Fruit fly (Drosophila melanogaster): ENCODE measurements around the gene alt.

Gene alt

DNA sequence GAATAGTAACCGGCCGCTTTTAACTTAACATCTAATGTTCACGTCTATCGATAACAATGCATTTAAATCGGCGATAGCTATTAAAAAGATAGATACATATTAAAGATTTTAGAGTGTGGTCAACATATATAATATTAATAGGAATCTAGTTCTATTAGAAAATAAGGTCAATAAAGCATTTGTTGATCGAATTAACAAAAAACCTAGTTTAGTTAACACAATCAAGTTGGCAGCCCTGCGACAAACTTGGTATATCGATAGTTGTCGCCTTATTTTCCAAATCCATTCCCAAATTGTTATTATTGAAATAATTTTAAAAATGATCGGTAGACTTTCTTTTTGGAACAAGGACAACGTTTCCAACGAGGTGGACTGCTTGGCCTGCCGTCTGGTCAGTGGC lies 2.5 kb upstream of the alt start, which contains the start of the genes CG31251 and CG31360 (continued):
- no peak for TF ChIP-seq ftz-f1 (GFP tag; optimal IDR thresholded peaks at IDR 0.05)
- no peak for TF ChIP-seq bowl (GFP tag; IDR thresholded peaks at IDR 0.05)
- TF ChIP-seq sqz (GFP tag; optimal IDR thresholded peaks at IDR 0.05) = no peak
- TF ChIP-seq psq (GFP tag; optimal IDR thresholded peaks at IDR 0.05) = no peak
- TF ChIP-seq slou (GFP tag; optimal IDR thresholded peaks at IDR 0.05) = no peak
- no peak for TF ChIP-seq CG17186 (GFP tag; optimal IDR thresholded peaks at IDR 0.05)
- peak; percentile 41 for TF ChIP-seq phol (tag; optimal IDR thresholded peaks at IDR 0.05)
- no peak for TF ChIP-seq Sox100B (GFP tag; optimal IDR thresholded peaks at IDR 0.05)
- no peak for TF ChIP-seq CG10543 (GFP tag; optimal IDR thresholded peaks at IDR 0.05)
- TF ChIP-seq gem (tag; optimal IDR thresholded peaks at IDR 0.05) = no peak
- no peak for TF ChIP-seq ato (GFP tag; IDR thresholded peaks at IDR 0.05; ENCODE audit: partially characterized antibody)
- peak; percentile 15 for TF ChIP-seq CG8290 (GFP tag; optimal IDR thresholded peaks at IDR 0.05)
- TF ChIP-seq CG8290 (tag; optimal IDR thresholded peaks at IDR 0.05) = no peak
- TF ChIP-seq Taf1 (GFP tag; IDR thresholded peaks at IDR 0.05) = no peak
- TF ChIP-seq Atf3 (GFP tag; optimal IDR thresholded peaks at IDR 0.05) = no peak
- no peak for TF ChIP-seq onecut (GFP tag; IDR thresholded peaks at IDR 0.05)
- no peak for TF ChIP-seq CHES-1-like (GFP tag; optimal IDR thresholded peaks at IDR 0.05)
- no peak for TF ChIP-seq dimm (GFP tag; IDR thresholded peaks at IDR 0.05)
- no peak for TF ChIP-seq D19A (tag; optimal IDR thresholded peaks at IDR 0.05)
- 0 out of 4 replicates have a peak, but pooled peaks have one; percentile 61 for TF ChIP-seq chinmo (GFP tag; IDR thresholded peaks at IDR 0.05; ENCODE audit: partially characterized antibody)
- TF ChIP-seq CG1529 (GFP tag; optimal IDR thresholded peaks at IDR 0.05) = no peak
- no peak for TF ChIP-seq Asciz (GFP tag; optimal IDR thresholded peaks at IDR 0.05)
- TF ChIP-seq CG4424 (GFP tag; optimal IDR thresholded peaks at IDR 0.05) = no peak
- no peak for TF ChIP-seq CG18599 (GFP tag; optimal IDR thresholded peaks at IDR 0.05)
- TF ChIP-seq CG10147 (GFP tag; optimal IDR thresholded peaks at IDR 0.05) = no peak
- no peak for TF ChIP-seq NC2β (GFP tag; optimal IDR thresholded peaks at IDR 0.05)
- no peak for TF ChIP-seq usp (GFP tag; optimal IDR thresholded peaks at IDR 0.05)
- TF ChIP-seq gsb-n (tag; optimal IDR thresholded peaks at IDR 0.05) = no peak
- TF ChIP-seq row (GFP tag; IDR thresholded peaks at IDR 0.05) = peak; percentile 59; the same call in 2 of the 3 replicates
- no peak for TF ChIP-seq Lim3 (GFP tag; IDR thresholded peaks at IDR 0.05)
- no peak for TF ChIP-seq mirr (GFP tag; optimal IDR thresholded peaks at IDR 0.05)
- TF ChIP-seq gcm (GFP tag; optimal IDR thresholded peaks at IDR 0.05) = no peak
- TF ChIP-seq unpg (GFP tag; optimal IDR thresholded peaks at IDR 0.05) = no peak
- TF ChIP-seq Elba2 (GFP tag; optimal IDR thresholded peaks at IDR 0.05) = no peak
- TF ChIP-seq HLHmδ (GFP tag; optimal IDR thresholded peaks at IDR 0.05) = no peak
- no peak for TF ChIP-seq CG10654 (GFP tag; optimal IDR thresholded peaks at IDR 0.05)
- TF ChIP-seq inv (GFP tag; IDR thresholded peaks at IDR 0.05; ENCODE audit: partially characterized antibody) = peak; percentile 76
- TF ChIP-seq so (GFP tag; IDR thresholded peaks at IDR 0.05) = no peak
- no peak for TF ChIP-seq D19B (GFP tag; optimal IDR thresholded peaks at IDR 0.05)
- no peak for TF ChIP-seq CG4404 (GFP tag; IDR thresholded peaks at IDR 0.05)
- TF ChIP-seq CG15514 (GFP tag; optimal IDR thresholded peaks at IDR 0.05) = no peak
- TF ChIP-seq pb (GFP tag; optimal IDR thresholded peaks at IDR 0.05) = no peak
- TF ChIP-seq CG17361 (GFP tag; IDR thresholded peaks at IDR 0.05) = no peak
- TF ChIP-seq Atf6 (GFP tag; IDR thresholded peaks at IDR 0.05) = no peak
- no peak for TF ChIP-seq pfk (GFP tag; optimal IDR thresholded peaks at IDR 0.05)
- TF ChIP-seq CG2129 (GFP tag; IDR thresholded peaks at IDR 0.05; ENCODE audit: partially characterized antibody) = peak; percentile 66
- no peak for TF ChIP-seq CG5953 (GFP tag; IDR thresholded peaks at IDR 0.05)
- TF ChIP-seq CG7745 (tag; optimal IDR thresholded peaks at IDR 0.05) = no peak
- no peak for TF ChIP-seq CG6689 (GFP tag; IDR thresholded peaks at IDR 0.05)
- no peak for TF ChIP-seq fd96Cb (tag; optimal IDR thresholded peaks at IDR 0.05)
- no peak for TF ChIP-seq Optix (GFP tag; IDR thresholded peaks at IDR 0.05)
- no peak for TF ChIP-seq Pdp1 (GFP tag; optimal IDR thresholded peaks at IDR 0.05)
